Worm (Caenorhabditis elegans): Measurements from ENCODE around the gene ifb-1.
"Not testable (repeated sequence)": the region's sequence is repeated elsewhere in the genome, so short reads cannot be mapped to it uniquely, and the experiment has no call there.

ifb-1 gene

ce11 chrII:5806563-5806962 lies 41.1 kb downstream of the ifb-1 start:
- TF ChIP-seq ref-1 (GFP tag; conservative IDR thresholded peaks at IDR 0.05) (no peak), ztf-23 (GFP tag; IDR thresholded peaks at IDR 0.05) (no peak), T22C8.4 (GFP tag; IDR thresholded peaks at IDR 0.05) (no peak), ztf-29 (GFP tag; IDR thresholded peaks at IDR 0.05) (no peak), med-1 (GFP tag; optimal IDR thresholded peaks at IDR 0.05; ENCODE audit: insufficient read depth) (no peak), flt-1 (GFP tag; IDR thresholded peaks at IDR 0.05) (no peak), klf-2 (GFP tag; conservative IDR thresholded peaks at IDR 0.05) (no peak), tab-1 (GFP tag; IDR thresholded peaks at IDR 0.05) (no peak), cog-1 (tag; optimal IDR thresholded peaks at IDR 0.05) (no peak)

ce11 chrII:5810230-5810629 lies 44.8 kb downstream of the ifb-1 start, which contains the start of the genes msp-64 and ZK1248.5:
Gene msp-64, minus strand, starts transcription at chrII:5810330.
Gene ZK1248.5, plus strand, starts transcription at chrII:5810514.
- no peak for TF ChIP-seq ztf-23 (GFP tag; IDR thresholded peaks at IDR 0.05)
- TF ChIP-seq ref-1 (GFP tag; conservative IDR thresholded peaks at IDR 0.05) = no peak
- no peak for TF ChIP-seq med-1 (GFP tag; optimal IDR thresholded peaks at IDR 0.05; ENCODE audit: insufficient read depth)
- TF ChIP-seq klf-2 (GFP tag; conservative IDR thresholded peaks at IDR 0.05) = no peak
- no peak for TF ChIP-seq cog-1 (tag; optimal IDR thresholded peaks at IDR 0.05)
- no peak for TF ChIP-seq ztf-29 (GFP tag; IDR thresholded peaks at IDR 0.05)
- TF ChIP-seq flt-1 (GFP tag; IDR thresholded peaks at IDR 0.05) = no peak

- not testable (repeated sequence) for TF ChIP-seq med-1 (GFP tag; optimal IDR thresholded peaks at IDR 0.05; ENCODE audit: insufficient read depth); ztf-23 (GFP tag; IDR thresholded peaks at IDR 0.05); T22C8.4 (GFP tag; IDR thresholded peaks at IDR 0.05)
Observed at ce11 chrII:5815382-5815781, 50.0 kb downstream of the ifb-1 start, which contains the start of gene wago-5. Gene wago-5, minus strand, starts transcription at chrII:5815482.

- TF ChIP-seq ref-1 (GFP tag; conservative IDR thresholded peaks at IDR 0.05) (no peak), ztf-29 (GFP tag; IDR thresholded peaks at IDR 0.05) (no peak), med-1 (GFP tag; optimal IDR thresholded peaks at IDR 0.05; ENCODE audit: insufficient read depth) (no peak), ztf-23 (GFP tag; IDR thresholded peaks at IDR 0.05) (no peak), tab-1 (GFP tag; IDR thresholded peaks at IDR 0.05) (no peak), flt-1 (GFP tag; IDR thresholded peaks at IDR 0.05) (no peak), T22C8.4 (GFP tag; IDR thresholded peaks at IDR 0.05) (no peak), cog-1 (tag; optimal IDR thresholded peaks at IDR 0.05) (no peak), klf-2 (GFP tag; conservative IDR thresholded peaks at IDR 0.05) (no peak)
Observed at ce11 chrII:5816346-5816745, 50.9 kb downstream of the ifb-1 start, which contains the start of gene ZK1248.20. Gene ZK1248.20, plus strand, starts transcription at chrII:5816646.

ce11 chrII:5818298-5818697 lies 52.9 kb downstream of the ifb-1 start, which contains the start of gene ZK1248.4:
Gene ZK1248.4, plus strand, starts transcription at chrII:5818598.
- no peak for TF ChIP-seq cog-1 (tag; optimal IDR thresholded peaks at IDR 0.05)
- TF ChIP-seq T22C8.4 (GFP tag; IDR thresholded peaks at IDR 0.05) = no peak
- no peak for TF ChIP-seq ztf-29 (GFP tag; IDR thresholded peaks at IDR 0.05)
- no peak for TF ChIP-seq ztf-23 (GFP tag; IDR thresholded peaks at IDR 0.05)
- no peak for TF ChIP-seq klf-2 (GFP tag; conservative IDR thresholded peaks at IDR 0.05)
- TF ChIP-seq tab-1 (GFP tag; IDR thresholded peaks at IDR 0.05) = no peak
- no peak for TF ChIP-seq flt-1 (GFP tag; IDR thresholded peaks at IDR 0.05)
- no peak for TF ChIP-seq ref-1 (GFP tag; conservative IDR thresholded peaks at IDR 0.05)
- TF ChIP-seq med-1 (GFP tag; optimal IDR thresholded peaks at IDR 0.05; ENCODE audit: insufficient read depth) = no peak

- TF ChIP-seq klf-2 (GFP tag; conservative IDR thresholded peaks at IDR 0.05) = no peak
- TF ChIP-seq cog-1 (tag; optimal IDR thresholded peaks at IDR 0.05) = no peak
- no peak for TF ChIP-seq ref-1 (GFP tag; conservative IDR thresholded peaks at IDR 0.05)
- no peak for TF ChIP-seq med-1 (GFP tag; optimal IDR thresholded peaks at IDR 0.05; ENCODE audit: insufficient read depth)
- TF ChIP-seq flt-1 (GFP tag; IDR thresholded peaks at IDR 0.05) = peak; percentile 52; the same call in 1 of the 2 replicates
- TF ChIP-seq ztf-23 (GFP tag; IDR thresholded peaks at IDR 0.05) = 0 out of 2 replicates have a peak, but pooled peaks have one; percentile 48
- no peak for TF ChIP-seq tab-1 (GFP tag; IDR thresholded peaks at IDR 0.05)
Observed at ce11 chrII:5819655-5820054, 54.2 kb downstream of the ifb-1 start.

- TF ChIP-seq med-1 (GFP tag; optimal IDR thresholded peaks at IDR 0.05; ENCODE audit: insufficient read depth) (no peak), ref-1 (GFP tag; conservative IDR thresholded peaks at IDR 0.05) (no peak), ztf-29 (GFP tag; IDR thresholded peaks at IDR 0.05) (no peak), klf-2 (GFP tag; conservative IDR thresholded peaks at IDR 0.05) (no peak), T22C8.4 (GFP tag; IDR thresholded peaks at IDR 0.05) (no peak)
Observed at ce11 chrII:5820282-5820762, 54.9 kb downstream of the ifb-1 start, which contains the start of gene ehs-1. Gene ehs-1, plus strand, starts transcription at chrII:5820712.

Measured in whole organism, midembryonic.